Comparison of ENCODE assay signal across 1 fruit fly cellular context in genomic region chr2L:8514748-8515147, dm6.
TF ChIP-seq lines count a peak whose summit lies in the region.

Gene CG13097, minus strand, starts transcription at chr2L:8514868.
Gene PIG-U, plus strand, starts transcription at chr2L:8515096.

TF ChIP-seq in whole organism, embryonic, 481 proteins besides CTCF, POLR2A, EP300 and RAD21 (continued from another document):
- peak; percentile 6 for TF ChIP-seq p53 (GFP tag; optimal IDR thresholded peaks at IDR 0.05; lab: Kevin White, UChicago)
- peak; percentile 87 for TF ChIP-seq Xbp1 (GFP tag; optimal IDR thresholded peaks at IDR 0.05; lab: Kevin White, UChicago)
- TF ChIP-seq CG7987 (GFP tag; optimal IDR thresholded peaks at IDR 0.05; lab: Kevin White, UChicago) = peak; percentile 54
- TF ChIP-seq Nf-YC (tag; optimal IDR thresholded peaks at IDR 0.05; lab: Kevin White, UChicago) = peak; percentile 73
- peak; percentile 44 for TF ChIP-seq crc (GFP tag; optimal IDR thresholded peaks at IDR 0.05; lab: Kevin White, UChicago)
- TF ChIP-seq Myb (GFP tag; optimal IDR thresholded peaks at IDR 0.05; lab: Kevin White, UChicago) = peak; percentile 68
- peak; percentile 65 for TF ChIP-seq Bteb2 (GFP tag; optimal IDR thresholded peaks at IDR 0.05; lab: Kevin White, UChicago)
- TF ChIP-seq ato (GFP tag; IDR thresholded peaks at IDR 0.05; lab: Robert Waterston, UW; ENCODE audit: partially characterized antibody) = no peak
- peak; percentile 71 for TF ChIP-seq CG15601 (tag; optimal IDR thresholded peaks at IDR 0.05; lab: Kevin White, UChicago)
- TF ChIP-seq fd64A (GFP tag; optimal IDR thresholded peaks at IDR 0.05; lab: Kevin White, UChicago) = peak; percentile 31
- peak; percentile 78 for TF ChIP-seq E2f1 (GFP tag; IDR thresholded peaks at IDR 0.05; lab: Robert Waterston, UW)
- TF ChIP-seq so (GFP tag; IDR thresholded peaks at IDR 0.05; lab: Robert Waterston, UW) = peak; percentile 71; the same call in 2 of the 3 replicates
- TF ChIP-seq CG15269 (tag; optimal IDR thresholded peaks at IDR 0.05; lab: Kevin White, UChicago) = no peak
- peak in 1 of 3 experiments; percentile 79 for TF ChIP-seq lola (GFP tag; optimal IDR thresholded peaks at IDR 0.05; lab: Kevin White, UChicago)
- TF ChIP-seq CG18619 (GFP tag; optimal IDR thresholded peaks at IDR 0.05; lab: Kevin White, UChicago) = peak; percentile 46
- peak; percentile 75 for TF ChIP-seq PHDP (tag; optimal IDR thresholded peaks at IDR 0.05; lab: Kevin White, UChicago)
- no peak for TF ChIP-seq wek (GFP tag; optimal IDR thresholded peaks at IDR 0.05; lab: Kevin White, UChicago)
- TF ChIP-seq Gsc (GFP tag; IDR thresholded peaks at IDR 0.05; lab: Robert Waterston, UW) = no peak
- peak; percentile 50; the same call in 1 of the 2 replicates for TF ChIP-seq CG1024 (GFP tag; IDR thresholded peaks at IDR 0.05; lab: Robert Waterston, UW)
- TF ChIP-seq CG12104 (GFP tag; optimal IDR thresholded peaks at IDR 0.05; lab: Kevin White, UChicago) = peak; percentile 57
- TF ChIP-seq Jarid2 (GFP tag; optimal IDR thresholded peaks at IDR 0.05; lab: Kevin White, UChicago) = no peak
- TF ChIP-seq CG4282 (GFP tag; optimal IDR thresholded peaks at IDR 0.05; lab: Kevin White, UChicago) = no peak
- TF ChIP-seq bowl (GFP tag; IDR thresholded peaks at IDR 0.05; lab: Robert Waterston, UW) = peak; percentile 55; the same call in 1 of the 2 replicates
- TF ChIP-seq fd3F (GFP tag; optimal IDR thresholded peaks at IDR 0.05; lab: Kevin White, UChicago) = peak; percentile 46
- TF ChIP-seq Side (GFP tag; optimal IDR thresholded peaks at IDR 0.05; lab: Kevin White, UChicago) = peak; percentile 68
- peak; percentile 84 for TF ChIP-seq CG9817 (tag; optimal IDR thresholded peaks at IDR 0.05; lab: Kevin White, UChicago)
- TF ChIP-seq sr (GFP tag; IDR thresholded peaks at IDR 0.05; lab: Robert Waterston, UW) = no peak
- no peak for TF ChIP-seq luna (GFP tag; optimal IDR thresholded peaks at IDR 0.05; lab: Kevin White, UChicago)
- TF ChIP-seq dmrt99B (tag; optimal IDR thresholded peaks at IDR 0.05; lab: Kevin White, UChicago) = no peak
- peak; percentile 85 for TF ChIP-seq dysf (GFP tag; IDR thresholded peaks at IDR 0.05; lab: Robert Waterston, UW)
- no peak for TF ChIP-seq lov (optimal IDR thresholded peaks at IDR 0.05; lab: Kevin White, UChicago)
- TF ChIP-seq lov (GFP tag; IDR thresholded peaks at IDR 0.05; lab: Robert Waterston, UW) = no peak
- TF ChIP-seq MBD-R2 (GFP tag; IDR thresholded peaks at IDR 0.05; lab: Robert Waterston, UW) = peak; percentile 91; the same call in 1 of the 2 replicates
- TF ChIP-seq ara (GFP tag; IDR thresholded peaks at IDR 0.05; lab: Robert Waterston, UW) = peak; percentile 79
- peak; percentile 21 for TF ChIP-seq CG12236 (GFP tag; optimal IDR thresholded peaks at IDR 0.05; lab: Kevin White, UChicago)
- TF ChIP-seq Ets97D (GFP tag; optimal IDR thresholded peaks at IDR 0.05; lab: Kevin White, UChicago) = peak; percentile 78
- peak; percentile 64 for TF ChIP-seq Abd-B (GFP tag; optimal IDR thresholded peaks at IDR 0.05; lab: Kevin White, UChicago)
- no peak for TF ChIP-seq CkIIα-i1 (GFP tag; IDR thresholded peaks at IDR 0.05; lab: Robert Waterston, UW)
- peak; percentile 98 for TF ChIP-seq Dll (GFP tag; IDR thresholded peaks at IDR 0.05; lab: Robert Waterston, UW; ENCODE audit: partially characterized antibody)
- peak; percentile 80 for TF ChIP-seq CG13296 (GFP tag; optimal IDR thresholded peaks at IDR 0.05; lab: Kevin White, UChicago)
TF ChIP-seq in whole organism, embryonic: peak in this region for 354.
